Fruit fly (Drosophila melanogaster) whole organism, embryonic: Measurements from ENCODE around the gene CG15353.

Experiments
- Abd-B ChIP-seq: fragments of 200-800 bp; sonication (Bioruptor generic); optimal IDR thresholded peaks from 2 replicates; lab custom pipeline; 2018; ENCODE audit warnings: missing biosample characterization, mild to moderate bottlenecking, missing genetic modification characterization, moderate library complexity
- Atf3 ChIP-seq: fragments of 200-800 bp; sonication (Bioruptor generic); optimal IDR thresholded peaks from 3 replicates; lab custom pipeline; 2016; ENCODE audit warnings: missing biosample characterization, missing genetic modification characterization
- CG12236 ChIP-seq: fragments of 200-800 bp; sonication (Bioruptor generic); optimal IDR thresholded peaks from 2 replicates; lab custom pipeline; 2016; ENCODE audit warnings: missing biosample characterization, missing genetic modification characterization
- CG12744 ChIP-seq: fragments of 200-800 bp; sonication (Bioruptor generic); optimal IDR thresholded peaks from 2 replicates; lab custom pipeline; 2016; ENCODE audit warnings: missing biosample characterization, missing genetic modification characterization
- CG14014 ChIP-seq: fragments of 200-800 bp; sonication (Bioruptor generic); IDR thresholded peaks from 2 replicates; pipeline ENCODE4 v1.3.6; 2022; ENCODE audit warnings: missing biosample characterization, missing genetic modification characterization
- CG14860 ChIP-seq: fragments of 200-800 bp; sonication (Bioruptor generic); IDR thresholded peaks from 3 replicates; pipeline ENCODE4 v1.3.6; 2022; ENCODE audit warnings: missing biosample characterization, missing genetic modification characterization; ENCODE audit not compliant: partially characterized antibody
- CG1647 ChIP-seq: fragments of 200-800 bp; sonication (Bioruptor generic); optimal IDR thresholded peaks from 3 replicates; lab custom pipeline; 2016; ENCODE audit warnings: missing biosample characterization, missing genetic modification characterization
- CG17385 ChIP-seq: fragments of 200-800 bp; sonication (Bioruptor generic); optimal IDR thresholded peaks from 3 replicates; lab custom pipeline; 2018; ENCODE audit warnings: missing biosample characterization, mild to moderate bottlenecking, missing genetic modification characterization
- CG2120 ChIP-seq: fragments of 200-800 bp; sonication (Bioruptor generic); optimal IDR thresholded peaks from 3 replicates; lab custom pipeline; 2016; ENCODE audit warnings: missing biosample characterization, missing genetic modification characterization
- CG32532 ChIP-seq: fragments of 200-800 bp; sonication (Bioruptor generic); IDR thresholded peaks from 2 replicates; pipeline ENCODE4 v1.3.6; 2022; ENCODE audit warnings: missing biosample characterization, missing genetic modification characterization
- CG4820 ChIP-seq: fragments of 200-800 bp; sonication (Bioruptor generic); optimal IDR thresholded peaks from 3 replicates; lab custom pipeline; 2016; ENCODE audit warnings: missing biosample characterization, missing genetic modification characterization
- CG4854 ChIP-seq: fragments of 200-800 bp; sonication (Bioruptor generic); optimal IDR thresholded peaks from 2 replicates; lab custom pipeline; 2016; ENCODE audit warnings: missing biosample characterization, missing genetic modification characterization, inconsistent platforms
- CG6254 ChIP-seq: fragments of 200-800 bp; sonication (Bioruptor generic); optimal IDR thresholded peaks from 3 replicates; lab custom pipeline; 2017; ENCODE audit warnings: mild to moderate bottlenecking, missing biosample characterization, missing genetic modification reagents, missing genetic modification characterization
- CG6813 ChIP-seq: fragments of 200-800 bp; sonication (Bioruptor generic); optimal IDR thresholded peaks from 2 replicates; lab custom pipeline; 2017; ENCODE audit warnings: missing biosample characterization, missing genetic modification characterization, mild to moderate bottlenecking, moderate library complexity, missing genetic modification reagents
- CG8765 ChIP-seq: fragments of 200-800 bp; sonication (Bioruptor generic); IDR thresholded peaks from 2 replicates; pipeline ENCODE4 v1.3.6; 2022; ENCODE audit warnings: missing biosample characterization, missing genetic modification characterization
- CG9215 ChIP-seq: fragments of 200-800 bp; sonication (Bioruptor generic); IDR thresholded peaks from 2 replicates; pipeline ENCODE4 v1.3.6; 2022; ENCODE audit warnings: missing biosample characterization, missing genetic modification characterization
- CHES-1-like ChIP-seq: fragments of 200-800 bp; sonication (Bioruptor generic); optimal IDR thresholded peaks from 2 replicates; lab custom pipeline; 2016; ENCODE audit warnings: missing biosample characterization, missing genetic modification characterization
- Dek ChIP-seq: fragments of 200-800 bp; sonication (Bioruptor generic); optimal IDR thresholded peaks from 3 replicates; lab custom pipeline; 2019; ENCODE audit warnings: missing biosample characterization, mild to moderate bottlenecking, missing genetic modification characterization, moderate library complexity
- Dll ChIP-seq: fragments of 200-800 bp; sonication (Bioruptor generic); IDR thresholded peaks from 4 replicates; pipeline ENCODE4 v1.3.6; 2022; ENCODE audit warnings: missing biosample characterization, missing genetic modification characterization; ENCODE audit not compliant: partially characterized antibody
- Doc3 ChIP-seq: fragments of 200-800 bp; sonication (Bioruptor generic); IDR thresholded peaks from 3 replicates; pipeline ENCODE4 v1.3.6; 2022; ENCODE audit warnings: missing biosample characterization, missing genetic modification characterization; ENCODE audit not compliant: partially characterized antibody
- Hand ChIP-seq: fragments of 200-800 bp; sonication (Bioruptor generic); optimal IDR thresholded peaks from 2 replicates; lab custom pipeline; 2017; ENCODE audit warnings: mild to moderate bottlenecking, missing biosample characterization, missing genetic modification reagents, missing genetic modification characterization
- HmgZ ChIP-seq: fragments of 200-800 bp; sonication (Bioruptor generic); optimal IDR thresholded peaks from 2 replicates; lab custom pipeline; 2018; ENCODE audit warnings: missing biosample characterization, mild to moderate bottlenecking, missing genetic modification characterization
- Lhr ChIP-seq: fragments of 200-800 bp; sonication (Bioruptor generic); optimal IDR thresholded peaks from 3 replicates; lab custom pipeline; 2017; ENCODE audit warnings: mild to moderate bottlenecking, missing biosample characterization, missing genetic modification reagents, missing genetic modification characterization
- Myb ChIP-seq: fragments of 200-800 bp; sonication (Bioruptor generic); optimal IDR thresholded peaks from 2 replicates; lab custom pipeline; 2016; ENCODE audit warnings: missing biosample characterization, missing genetic modification characterization
- Nf-YA ChIP-seq: fragments of 200-800 bp; sonication (Bioruptor generic); IDR thresholded peaks from 2 replicates; pipeline ENCODE4 v1.3.6; 2022; ENCODE audit warnings: missing biosample characterization, missing genetic modification characterization
- Nf-YB ChIP-seq: fragments of 200-800 bp; sonication (Bioruptor generic); optimal IDR thresholded peaks from 3 replicates; lab custom pipeline; 2019; ENCODE audit warnings: missing biosample characterization, mild to moderate bottlenecking, missing genetic modification characterization, moderate library complexity
- Optix ChIP-seq: fragments of 200-800 bp; sonication (Bioruptor generic); IDR thresholded peaks from 3 replicates; pipeline ENCODE4 v1.3.6; 2022; ENCODE audit warnings: missing biosample characterization, missing genetic modification characterization
- Ptx1 ChIP-seq: fragments of 200-800 bp; sonication (Bioruptor generic); IDR thresholded peaks from 2 replicates; pipeline ENCODE4 v1.3.6; 2022; ENCODE audit warnings: missing biosample characterization, missing genetic modification characterization
- abd-A ChIP-seq: fragments of 200-800 bp; sonication (Bioruptor generic); optimal IDR thresholded peaks from 3 replicates; lab custom pipeline; 2019; ENCODE audit warnings: missing biosample characterization, mild to moderate bottlenecking, missing genetic modification characterization, moderate library complexity
- al ChIP-seq: fragments of 200-800 bp; sonication (Bioruptor generic); IDR thresholded peaks from 2 replicates; pipeline ENCODE4 v1.3.6; 2022; ENCODE audit warnings: missing biosample characterization, missing genetic modification characterization
- ase ChIP-seq: fragments of 200-800 bp; sonication (Bioruptor generic); IDR thresholded peaks from 3 replicates; pipeline ENCODE4 v1.3.6; 2022; ENCODE audit warnings: missing biosample characterization, missing genetic modification characterization
- az2 ChIP-seq: fragments of 200-800 bp; sonication (Bioruptor generic); optimal IDR thresholded peaks from 3 replicates; lab custom pipeline; 2016; ENCODE audit warnings: missing biosample characterization, missing genetic modification characterization
- br ChIP-seq: fragments of >200 bp; optimal IDR thresholded peaks from 2 replicates; lab custom pipeline; 2017
- chm ChIP-seq: fragments of 200-800 bp; sonication (Bioruptor generic); IDR thresholded peaks from 2 replicates; pipeline ENCODE4 v1.3.6; 2022; ENCODE audit warnings: missing biosample characterization, missing genetic modification characterization
- ci ChIP-seq: fragments of 200-800 bp; sonication (Bioruptor generic); IDR thresholded peaks from 3 replicates; pipeline ENCODE4 v1.3.6; 2022; ENCODE audit warnings: missing biosample characterization, missing genetic modification characterization
- croc ChIP-seq: fragments of 200-800 bp; sonication (Bioruptor generic); conservative IDR thresholded peaks from 3 replicates; pipeline ENCODE4 v1.3.6; 2022; ENCODE audit warnings: missing biosample characterization, missing genetic modification characterization
- crol ChIP-seq: fragments of 200-800 bp; sonication (Bioruptor generic); IDR thresholded peaks from 2 replicates; pipeline ENCODE4 v1.3.6; 2022; ENCODE audit warnings: missing biosample characterization, missing genetic modification characterization
- disco-r ChIP-seq: fragments of 200-800 bp; sonication (Bioruptor generic); optimal IDR thresholded peaks from 2 replicates; lab custom pipeline; 2016; ENCODE audit warnings: missing biosample characterization, missing genetic modification characterization
- eyg ChIP-seq: fragments of 200-800 bp; sonication (Bioruptor generic); optimal IDR thresholded peaks from 3 replicates; lab custom pipeline; 2016; ENCODE audit warnings: missing biosample characterization, missing genetic modification characterization
- gcm2 ChIP-seq: fragments of 200-800 bp; sonication (Bioruptor generic); optimal IDR thresholded peaks from 2 replicates; lab custom pipeline; 2016; ENCODE audit warnings: missing biosample characterization, missing genetic modification characterization
- hbn ChIP-seq: fragments of 200-800 bp; sonication (Bioruptor generic); IDR thresholded peaks from 2 replicates; pipeline ENCODE4 v1.3.6; 2022; ENCODE audit warnings: missing biosample characterization, missing genetic modification characterization; ENCODE audit not compliant: partially characterized antibody
- ken ChIP-seq: fragments of 200-800 bp; sonication (Bioruptor generic); IDR thresholded peaks from 3 replicates; pipeline ENCODE4 v1.3.6; 2022; ENCODE audit warnings: missing biosample characterization, missing genetic modification characterization
- pb ChIP-seq: fragments of 200-800 bp; sonication (Bioruptor generic); optimal IDR thresholded peaks from 3 replicates; lab custom pipeline; 2016; ENCODE audit warnings: missing biosample characterization, missing genetic modification characterization
- psq ChIP-seq: fragments of 200-800 bp; sonication (Bioruptor generic); optimal IDR thresholded peaks from 2 replicates; lab custom pipeline; 2017; ENCODE audit warnings: missing biosample characterization, missing genetic modification characterization
- row ChIP-seq: fragments of 200-800 bp; sonication (Bioruptor generic); IDR thresholded peaks from 3 replicates; pipeline ENCODE4 v1.3.6; 2022; ENCODE audit warnings: missing biosample characterization, missing genetic modification characterization
- slbo ChIP-seq: fragments of 200-800 bp; sonication (Bioruptor generic); IDR thresholded peaks from 2 replicates; pipeline ENCODE4 v1.3.6; 2022; ENCODE audit warnings: missing biosample characterization, missing genetic modification characterization
- sna ChIP-seq: fragments of 200-800 bp; sonication (Bioruptor generic); IDR thresholded peaks from 2 replicates; pipeline ENCODE4 v1.3.6; 2022; ENCODE audit warnings: missing biosample characterization, missing genetic modification characterization; ENCODE audit not compliant: partially characterized antibody
- sob ChIP-seq: fragments of 200-800 bp; sonication (Bioruptor generic); IDR thresholded peaks from 2 replicates; pipeline ENCODE4 v1.3.6; 2022; ENCODE audit warnings: missing biosample characterization, missing genetic modification characterization
- sug ChIP-seq: fragments of 200-800 bp; optimal IDR thresholded peaks from 2 replicates; lab custom pipeline; 2019; ENCODE audit warnings: missing biosample characterization, mild to moderate bottlenecking, missing genetic modification characterization, moderate library complexity
- unc-4 ChIP-seq: fragments of 200-800 bp; sonication (Bioruptor generic); IDR thresholded peaks from 2 replicates; pipeline ENCODE4 v1.3.6; 2022; ENCODE audit warnings: missing biosample characterization, missing genetic modification characterization; ENCODE audit not compliant: partially characterized antibody
- unpg ChIP-seq: fragments of 200-800 bp; sonication (Bioruptor generic); optimal IDR thresholded peaks from 3 replicates; lab custom pipeline; 2018; ENCODE audit warnings: missing biosample characterization, mild to moderate bottlenecking, missing genetic modification characterization, moderate library complexity

Gene CG15353

dm6 chr2L:1981726-1982367 is 25.1 kb downstream of the CG15353 start, which contains the start of gene CG7289 (continued):
- TF ChIP-seq ken (GFP tag; lab: Robert Waterston, UW) (no peak), Nf-YA (GFP tag; lab: Robert Waterston, UW) (no peak), slbo (GFP tag; lab: Robert Waterston, UW) (peak; percentile 40; the same call in 1 of the 2 replicates), ci (0 out of 3 replicates have a peak, but pooled peaks have one; percentile 9), gcm2 (no peak), CG4854 (GFP tag; lab: Kevin White, UChicago) (no peak), Abd-B (no peak), Nf-YB (GFP tag; lab: Kevin White, UChicago) (no peak), sna (GFP tag; lab: Robert Waterston, UW) (0 out of 2 replicates have a peak, but pooled peaks have one; percentile 27), Optix (GFP tag; lab: Robert Waterston, UW) (no peak), Myb (GFP tag; lab: Kevin White, UChicago) (no peak), sug (peak; percentile 17), CG4820 (GFP tag; lab: Kevin White, UChicago) (no peak), CG9215 (GFP tag; lab: Robert Waterston, UW) (no peak), Dek (tag; lab: Kevin White, UChicago) (no peak), CG17385 (no peak), abd-A (no peak), Dll (GFP tag; lab: Robert Waterston, UW) (peak; percentile 61), br (no peak), CG32532 (peak; percentile 22; the same call in 1 of the 2 replicates), CG14014 (GFP tag; lab: Robert Waterston, UW) (no peak), pb (GFP tag; lab: Kevin White, UChicago) (no peak), CG12236 (GFP tag; lab: Kevin White, UChicago) (no peak), CHES-1-like (GFP tag; lab: Kevin White, UChicago) (no peak), chm (no peak), CG2120 (peak; percentile 46), HmgZ (peak; percentile 22), Hand (no peak), CG6254 (GFP tag; lab: Kevin White, UChicago) (no peak), psq (GFP tag; lab: Kevin White, UChicago) (no peak), al (GFP tag; lab: Robert Waterston, UW) (no peak), sob (GFP tag; lab: Robert Waterston, UW) (no peak), ase (no peak), CG6813 (GFP tag; lab: Kevin White, UChicago) (no peak), CG8765 (GFP tag; lab: Robert Waterston, UW) (no peak), CG14860 (GFP tag; lab: Robert Waterston, UW) (peak; percentile 55; the same call in 2 of the 3 replicates), hbn (peak; percentile 38; the same call in 1 of the 2 replicates), croc (no peak), disco-r (GFP tag; lab: Kevin White, UChicago) (no peak), eyg (no peak), unc-4 (GFP tag; lab: Robert Waterston, UW) (peak; percentile 60), Lhr (GFP tag; lab: Kevin White, UChicago) (no peak), Atf3 (no peak), Ptx1 (GFP tag; lab: Robert Waterston, UW) (no peak), CG12744 (no peak), unpg (GFP tag; lab: Kevin White, UChicago) (no peak), az2 (no peak), row (GFP tag; lab: Robert Waterston, UW) (peak; percentile 70), crol (no peak), Doc3 (GFP tag; lab: Robert Waterston, UW) (peak; percentile 48), CG1647 (GFP tag; lab: Kevin White, UChicago) (no peak)
